Worm (Caenorhabditis elegans): Measurements from ENCODE around the gene nlp-61.

Gene nlp-61

DNA sequence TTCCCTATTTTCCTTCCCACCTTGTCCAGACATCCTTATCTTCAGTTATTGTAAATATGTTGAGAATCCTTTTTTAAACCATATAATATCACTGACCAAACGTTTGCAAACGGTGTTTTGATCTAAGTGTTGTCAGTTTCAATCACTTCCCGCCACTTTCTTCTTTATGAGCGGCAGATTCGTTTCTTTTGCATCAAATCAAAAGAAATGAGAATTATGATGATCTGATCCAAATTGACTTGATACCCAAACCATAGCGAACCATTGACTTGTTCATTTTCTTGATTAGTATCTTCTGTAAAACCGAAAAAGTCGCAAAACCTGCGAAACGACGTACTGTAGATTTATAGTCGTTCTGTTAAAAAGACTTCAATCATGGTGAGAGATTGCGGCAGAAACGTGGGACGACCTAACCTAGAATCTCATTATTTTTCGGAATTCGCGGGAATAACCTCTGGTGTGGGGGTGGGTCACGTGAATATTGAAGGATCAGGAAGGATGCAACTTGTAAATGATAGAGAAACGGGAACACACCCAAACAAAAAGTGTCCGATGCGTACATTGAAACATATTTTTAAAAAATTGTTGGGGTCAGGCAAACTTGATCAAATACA is 33.4 kb upstream of the nlp-61 start:
- no peak for TF ChIP-seq hmg-4 (GFP tag; optimal IDR thresholded peaks at IDR 0.05)
- TF ChIP-seq aly-1 (tag; optimal IDR thresholded peaks at IDR 0.05) = no peak
- TF ChIP-seq ama-1 (optimal IDR thresholded peaks at IDR 0.05) = no peak
- TF ChIP-seq ceh-13 (GFP tag; optimal IDR thresholded peaks at IDR 0.05) = no peak
- no peak for TF ChIP-seq F13C5.2 (tag; optimal IDR thresholded peaks at IDR 0.05)
- no peak for TF ChIP-seq pes-1 (GFP tag; IDR thresholded peaks at IDR 0.05)
- no peak for TF ChIP-seq scrt-1 (GFP tag; IDR thresholded peaks at IDR 0.05)

DNA sequence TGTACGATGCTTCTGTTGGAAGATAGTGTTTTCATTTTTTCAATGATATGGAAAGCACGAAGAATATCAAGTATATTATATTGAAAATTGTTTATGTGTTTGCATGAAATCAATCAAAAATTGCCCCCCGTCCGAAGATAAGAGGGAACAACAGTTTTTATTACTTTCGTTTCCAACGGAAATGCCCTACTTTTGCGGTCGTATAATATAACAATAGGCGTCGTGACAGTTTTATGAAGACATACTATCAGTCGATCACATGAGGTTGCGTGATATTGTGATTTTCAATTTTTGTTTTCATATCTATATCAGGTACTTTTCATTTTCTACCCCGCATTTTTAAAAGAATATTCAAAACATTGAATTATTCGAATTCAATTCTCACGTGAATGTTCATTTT is 31.4 kb upstream of the nlp-61 start:
- no peak for TF ChIP-seq scrt-1 (GFP tag; IDR thresholded peaks at IDR 0.05)
- no peak for TF ChIP-seq ama-1 (optimal IDR thresholded peaks at IDR 0.05)
- TF ChIP-seq aly-1 (tag; optimal IDR thresholded peaks at IDR 0.05) = no peak
- TF ChIP-seq flt-1 (GFP tag; IDR thresholded peaks at IDR 0.05) = no peak

DNA sequence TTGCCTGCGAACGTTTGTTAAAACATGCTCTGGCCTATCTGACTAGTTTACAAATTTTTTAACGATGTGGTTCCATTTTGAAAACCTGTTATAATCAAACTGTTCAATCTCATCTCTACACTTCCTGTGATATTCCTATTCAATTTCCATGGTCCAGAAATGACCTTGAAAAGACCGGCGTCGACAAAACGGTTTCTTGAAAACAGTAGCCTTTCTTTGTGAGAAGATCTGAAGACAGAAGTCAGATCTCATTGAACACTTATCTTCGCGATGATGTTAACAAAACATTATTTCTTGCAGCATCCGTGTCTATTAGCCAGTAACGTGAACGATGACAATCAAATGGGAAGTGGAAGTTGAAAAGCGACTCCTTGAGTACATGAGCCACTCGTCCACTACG is 30.8 kb upstream of the nlp-61 start, which contains the start of gene C44E12.1:
Gene C44E12.1, plus strand, starts transcription at position 301 of the 400 bp plus-strand sequence.
- TF ChIP-seq ceh-13 (GFP tag; optimal IDR thresholded peaks at IDR 0.05) = no peak
- TF ChIP-seq scrt-1 (GFP tag; IDR thresholded peaks at IDR 0.05) = no peak
- TF ChIP-seq tra-4 (tag; optimal IDR thresholded peaks at IDR 0.05) = no peak
- TF ChIP-seq hmg-4 (GFP tag; optimal IDR thresholded peaks at IDR 0.05) = no peak
- TF ChIP-seq ets-7 (tag; optimal IDR thresholded peaks at IDR 0.05) = no peak
- TF ChIP-seq flt-1 (GFP tag; IDR thresholded peaks at IDR 0.05) = no peak
- TF ChIP-seq hmbx-1 (tag; optimal IDR thresholded peaks at IDR 0.05) = no peak

DNA sequence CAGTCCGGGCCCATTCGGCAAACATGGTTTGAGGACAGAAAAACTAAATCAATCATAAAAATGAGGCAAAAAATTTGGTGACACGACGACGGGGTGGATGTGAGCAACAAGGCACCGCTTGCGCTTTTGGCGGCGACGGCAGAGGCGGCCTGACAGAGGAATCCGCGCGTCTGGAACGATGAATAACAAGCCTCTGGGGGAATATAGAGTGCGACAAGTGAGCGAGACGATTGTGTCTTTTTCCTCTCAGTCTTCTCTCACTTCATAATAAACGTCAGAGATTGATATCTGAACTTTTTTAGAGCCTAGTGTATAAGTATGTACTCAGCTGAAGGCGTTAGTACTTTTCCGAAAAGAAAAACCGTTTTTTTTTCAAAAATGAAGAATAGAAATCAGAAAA is 19.5 kb upstream of the nlp-61 start, which contains the start of gene twk-17:
Gene twk-17, minus strand, starts transcription at position 101 of the 400 bp plus-strand sequence.
- TF ChIP-seq tbx-37 (GFP tag; conservative IDR thresholded peaks at IDR 0.05) (no peak), hmbx-1 (tag; optimal IDR thresholded peaks at IDR 0.05) (no peak), ama-1 (optimal IDR thresholded peaks at IDR 0.05) (no peak), flt-1 (GFP tag; IDR thresholded peaks at IDR 0.05) (no peak), pes-1 (GFP tag; IDR thresholded peaks at IDR 0.05) (no peak), sea-1 (GFP tag; conservative IDR thresholded peaks at IDR 0.05) (no peak), B0310.2 (tag; optimal IDR thresholded peaks at IDR 0.05) (no peak)

DNA sequence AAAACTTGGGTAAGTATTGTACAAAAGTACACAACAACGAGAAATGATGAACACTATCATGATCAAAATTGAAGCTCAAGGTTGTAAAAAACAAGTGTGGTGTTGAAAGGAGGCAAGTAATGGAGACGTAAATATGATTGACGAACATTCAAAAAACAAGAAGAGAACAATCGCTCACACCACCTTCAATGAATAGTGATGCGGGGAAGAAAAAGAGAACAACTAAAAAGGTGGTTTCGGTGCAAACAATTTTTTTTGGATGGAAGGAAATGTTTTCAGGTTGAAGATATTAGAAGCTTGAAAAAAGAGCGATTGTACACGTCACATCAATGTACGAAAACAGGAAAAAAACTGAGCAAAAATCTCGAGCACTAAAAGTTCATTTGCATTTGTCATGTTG is 13.0 kb upstream of the nlp-61 start:
- TF ChIP-seq ets-7 (tag; optimal IDR thresholded peaks at IDR 0.05) = no peak
- TF ChIP-seq B0310.2 (tag; optimal IDR thresholded peaks at IDR 0.05) = no peak

DNA sequence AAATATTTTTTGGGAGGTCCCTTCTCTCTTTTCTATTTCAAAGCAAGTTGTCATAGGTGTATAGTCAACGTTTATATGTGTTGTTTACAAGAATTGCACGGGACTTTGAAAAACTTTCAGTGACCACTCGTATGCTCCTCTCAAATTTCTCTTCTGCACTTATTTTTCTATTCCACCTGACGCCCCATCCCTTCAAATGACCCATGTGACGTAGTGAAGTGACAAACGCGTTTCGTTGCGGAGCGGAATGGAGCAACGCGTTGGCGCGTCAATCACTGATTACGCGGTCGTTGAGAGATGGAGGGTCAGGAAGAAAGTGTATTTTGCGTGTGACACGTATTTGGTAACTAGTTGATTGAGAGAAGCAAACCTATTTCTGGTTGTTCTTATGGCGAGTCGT is 8.6 kb downstream of the nlp-61 start:
- TF ChIP-seq hnd-1 (tag; optimal IDR thresholded peaks at IDR 0.05) (no peak), scrt-1 (GFP tag; IDR thresholded peaks at IDR 0.05) (no peak), B0310.2 (tag; optimal IDR thresholded peaks at IDR 0.05) (no peak), hmbx-1 (tag; optimal IDR thresholded peaks at IDR 0.05) (no peak), tra-4 (tag; optimal IDR thresholded peaks at IDR 0.05) (no peak)

DNA sequence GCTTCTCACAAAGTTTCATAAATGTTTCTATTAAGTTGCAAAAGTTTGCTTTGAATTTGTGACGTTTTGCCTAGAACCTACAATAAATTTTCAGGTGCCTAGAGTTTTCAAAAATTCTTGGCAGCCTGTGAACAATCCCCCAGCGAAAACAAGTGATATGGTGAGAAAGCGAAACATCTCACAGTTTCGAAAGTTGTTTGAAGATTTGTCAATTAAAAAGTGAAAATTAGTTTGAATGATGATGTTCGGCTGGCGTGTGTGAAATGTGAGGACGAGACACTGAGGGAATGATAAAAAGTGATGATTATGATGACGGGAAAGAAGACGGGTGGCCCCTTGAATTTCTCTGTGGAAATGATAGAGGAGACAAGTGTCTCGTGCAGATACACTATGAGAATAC is 11.3 kb downstream of the nlp-61 start:
- TF ChIP-seq B0310.2 (tag; optimal IDR thresholded peaks at IDR 0.05) (no peak), flt-1 (GFP tag; IDR thresholded peaks at IDR 0.05) (no peak), hmbx-1 (tag; optimal IDR thresholded peaks at IDR 0.05) (no peak), tbx-37 (GFP tag; conservative IDR thresholded peaks at IDR 0.05) (no peak), hnd-1 (tag; optimal IDR thresholded peaks at IDR 0.05) (no peak), aly-1 (tag; optimal IDR thresholded peaks at IDR 0.05) (no peak), ama-1 (optimal IDR thresholded peaks at IDR 0.05) (no peak), sea-1 (GFP tag; conservative IDR thresholded peaks at IDR 0.05) (no peak), ets-7 (tag; optimal IDR thresholded peaks at IDR 0.05) (no peak), pes-1 (GFP tag; IDR thresholded peaks at IDR 0.05) (no peak), tbx-11 (GFP tag; IDR thresholded peaks at IDR 0.05) (no peak), tra-4 (tag; optimal IDR thresholded peaks at IDR 0.05) (no peak), scrt-1 (GFP tag; IDR thresholded peaks at IDR 0.05) (no peak), F13C5.2 (tag; optimal IDR thresholded peaks at IDR 0.05) (no peak), ceh-13 (GFP tag; optimal IDR thresholded peaks at IDR 0.05) (no peak), hmg-4 (GFP tag; optimal IDR thresholded peaks at IDR 0.05) (no peak), ceh-36 (tag; optimal IDR thresholded peaks at IDR 0.05) (no peak)

DNA sequence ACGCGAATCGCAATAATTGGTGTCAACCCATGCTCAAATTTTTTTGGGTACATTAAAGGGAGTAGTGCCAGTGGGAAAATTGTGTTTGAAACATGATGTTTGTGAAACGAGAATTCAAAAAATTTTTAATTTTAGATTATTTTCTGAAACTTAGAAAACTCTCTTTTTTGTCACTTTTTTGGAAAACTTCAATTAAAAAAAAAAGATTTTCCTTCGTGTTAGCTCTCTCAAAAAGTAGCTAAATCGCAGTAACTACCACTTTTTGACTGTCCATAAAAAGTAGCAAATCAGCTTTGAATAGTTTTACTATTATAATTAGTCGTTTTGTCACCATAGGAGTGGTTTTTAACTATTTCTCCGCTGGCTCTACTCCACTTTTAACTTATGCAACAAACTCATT is 12.9 kb downstream of the nlp-61 start:
- TF ChIP-seq tbx-11 (GFP tag; IDR thresholded peaks at IDR 0.05) (no peak), aly-1 (tag; optimal IDR thresholded peaks at IDR 0.05) (no peak), B0310.2 (tag; optimal IDR thresholded peaks at IDR 0.05) (no peak), hnd-1 (tag; optimal IDR thresholded peaks at IDR 0.05) (no peak), F13C5.2 (tag; optimal IDR thresholded peaks at IDR 0.05) (no peak), flt-1 (GFP tag; IDR thresholded peaks at IDR 0.05) (no peak), sea-1 (GFP tag; conservative IDR thresholded peaks at IDR 0.05) (no peak), tbx-37 (GFP tag; conservative IDR thresholded peaks at IDR 0.05) (no peak), ets-7 (tag; optimal IDR thresholded peaks at IDR 0.05) (no peak), hmg-4 (GFP tag; optimal IDR thresholded peaks at IDR 0.05) (no peak), ceh-13 (GFP tag; optimal IDR thresholded peaks at IDR 0.05) (no peak)

DNA sequence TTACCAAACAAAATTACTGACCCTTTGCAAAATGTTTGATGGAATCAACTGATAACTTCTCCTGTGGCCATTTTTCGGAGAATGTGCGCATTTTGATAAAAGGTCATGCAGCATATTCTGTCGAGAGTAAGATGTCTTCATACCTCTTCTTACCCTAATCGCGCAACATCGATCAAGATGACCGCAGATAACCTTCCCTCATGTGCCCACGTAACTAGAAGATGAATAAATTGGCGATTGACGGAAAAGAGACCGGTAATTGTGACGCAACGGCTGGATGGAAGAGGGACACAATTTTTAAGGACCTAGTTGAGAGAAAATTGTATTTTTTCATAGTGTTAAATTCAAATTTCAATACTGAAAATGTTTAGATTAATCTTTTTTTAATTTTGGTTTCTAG is 13.4 kb downstream of the nlp-61 start:
- no peak for TF ChIP-seq aly-1 (tag; optimal IDR thresholded peaks at IDR 0.05)
- no peak for TF ChIP-seq ets-7 (tag; optimal IDR thresholded peaks at IDR 0.05)
- no peak for TF ChIP-seq ceh-13 (GFP tag; optimal IDR thresholded peaks at IDR 0.05)
- TF ChIP-seq tbx-37 (GFP tag; conservative IDR thresholded peaks at IDR 0.05) = no peak
- no peak for TF ChIP-seq ceh-36 (tag; optimal IDR thresholded peaks at IDR 0.05)
- no peak for TF ChIP-seq B0310.2 (tag; optimal IDR thresholded peaks at IDR 0.05)
- TF ChIP-seq pes-1 (GFP tag; IDR thresholded peaks at IDR 0.05) = no peak
- no peak for TF ChIP-seq hnd-1 (tag; optimal IDR thresholded peaks at IDR 0.05)
- TF ChIP-seq scrt-1 (GFP tag; IDR thresholded peaks at IDR 0.05) = no peak
- TF ChIP-seq tra-4 (tag; optimal IDR thresholded peaks at IDR 0.05) = no peak
- TF ChIP-seq sea-1 (GFP tag; conservative IDR thresholded peaks at IDR 0.05) = no peak
- TF ChIP-seq tbx-11 (GFP tag; IDR thresholded peaks at IDR 0.05) = no peak

Data from whole organism, early embryonic.